Worm (Caenorhabditis elegans): Measurements from ENCODE around the gene pepm-1.

Gene pepm-1

DNA sequence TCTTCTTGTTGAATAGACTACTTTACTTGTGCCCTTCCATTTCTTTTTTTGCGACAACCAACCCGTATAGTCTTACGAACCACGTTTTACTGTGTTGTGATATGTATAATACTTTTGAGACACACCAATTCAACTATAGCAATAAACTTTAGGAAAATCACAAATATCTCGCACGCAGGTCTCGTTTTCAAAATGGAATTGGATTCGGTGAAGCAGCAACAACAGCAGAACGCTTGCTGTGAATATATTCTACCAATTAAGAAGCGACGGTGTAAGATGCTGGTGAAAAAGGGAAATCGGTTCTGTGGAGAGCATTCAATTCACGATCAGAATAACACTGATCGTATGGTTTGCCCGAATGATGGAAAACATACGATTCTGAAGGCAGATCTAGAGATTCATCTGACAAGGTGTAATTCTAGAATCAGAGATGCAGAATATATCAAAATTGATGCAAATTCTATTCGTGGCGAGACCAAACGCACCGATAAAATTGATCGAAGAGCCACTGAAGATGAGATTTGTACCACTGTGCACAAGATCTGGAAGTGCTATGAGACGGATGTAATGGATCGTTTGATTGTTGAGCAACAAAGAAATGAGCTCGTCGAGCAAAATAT, 25.5 kb downstream of the pepm-1 start, which contains the start of gene Y49A3A.3 (continued):
- TF ChIP-seq T07F8.4 (tag; optimal IDR thresholded peaks at IDR 0.05) (no peak), atf-7 (tag; optimal IDR thresholded peaks at IDR 0.05) (peak; percentile 84), xnd-1 (tag; optimal IDR thresholded peaks at IDR 0.05) (no peak), ztf-18 (tag; optimal IDR thresholded peaks at IDR 0.05) (peak; percentile 52), snpc-3.4 (tag; optimal IDR thresholded peaks at IDR 0.05) (no peak), let-607 (tag; optimal IDR thresholded peaks at IDR 0.05) (peak; percentile 61 to 71), ztf-26 (tag; optimal IDR thresholded peaks at IDR 0.05) (peak; percentile 72), mes-4 (tag; optimal IDR thresholded peaks at IDR 0.05) (no peak), tlf-1 (GFP tag; optimal IDR thresholded peaks at IDR 0.05) (peak; percentile 87), dox-1 (GFP tag; IDR thresholded peaks at IDR 0.05) (peak; percentile 34; the same call in 1 of the 2 replicates), F39B2.1 (GFP tag; IDR thresholded peaks at IDR 0.05) (peak; percentile 68; the same call in 1 of the 2 replicates), D2030.7 (GFP tag; IDR thresholded peaks at IDR 0.05) (no peak)

DNA sequence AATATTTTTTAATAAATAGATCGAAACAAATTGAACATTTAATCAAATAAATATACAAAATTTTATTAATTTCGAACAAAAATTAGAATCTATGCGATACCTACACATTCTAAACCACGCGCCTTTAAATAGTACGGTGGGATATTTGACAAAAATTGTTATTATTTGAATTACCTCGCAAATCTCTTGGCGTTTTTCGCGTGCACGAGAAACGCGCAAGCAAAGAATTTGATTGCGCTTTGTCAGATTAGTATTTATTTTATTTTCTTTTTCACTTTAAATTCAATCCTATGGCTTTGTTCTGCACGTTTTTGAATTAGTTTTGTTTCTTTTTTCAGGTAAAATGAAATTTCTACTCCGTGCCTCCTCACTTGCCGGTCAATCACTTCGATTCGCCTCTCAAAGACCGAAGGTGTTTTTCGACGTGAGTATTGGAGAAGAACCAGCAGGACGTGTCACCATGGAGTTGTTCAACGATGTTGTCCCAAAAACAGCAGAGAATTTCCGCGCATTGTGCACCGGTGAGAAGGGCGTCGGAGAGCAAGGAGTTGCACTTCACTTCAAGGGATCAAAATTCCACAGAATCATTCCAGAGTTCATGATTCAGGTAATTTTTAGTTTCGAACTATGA, 26.9 kb downstream of the pepm-1 start, which contains the start of gene cyn-1:
Gene cyn-1, plus strand, starts transcription at position 339 of the 631 bp plus-strand sequence.
- no peak for TF ChIP-seq akir-1 (GFP tag; optimal IDR thresholded peaks at IDR 0.05)
- TF ChIP-seq B0261.1 (tag; optimal IDR thresholded peaks at IDR 0.05): no peak
- TF ChIP-seq ztf-3 (GFP tag; optimal IDR thresholded peaks at IDR 0.05): no peak
- TF ChIP-seq rcor-1 (GFP tag; IDR thresholded peaks at IDR 0.05): peak; percentile 53
- peak; percentile 61 to 96 (median 74) for TF ChIP-seq lin-35 (GFP tag; optimal IDR thresholded peaks at IDR 0.05)
- TF ChIP-seq ceh-27 (GFP tag; optimal IDR thresholded peaks at IDR 0.05): no peak
- TF ChIP-seq let-526 (GFP tag; IDR thresholded peaks at IDR 0.05): no peak
- TF ChIP-seq F33H1.4 (GFP tag; IDR thresholded peaks at IDR 0.05): 0 out of 2 replicates have a peak, but pooled peaks have one; percentile 52
- TF ChIP-seq bed-1 (GFP tag; IDR thresholded peaks at IDR 0.05): no peak
- no peak for TF ChIP-seq gei-17 (GFP tag; optimal IDR thresholded peaks at IDR 0.05)
- TF ChIP-seq rec-8 (tag; optimal IDR thresholded peaks at IDR 0.05): no peak
- TF ChIP-seq F37B4.10 (GFP tag; IDR thresholded peaks at IDR 0.05): no peak
- peak; percentile 65 for TF ChIP-seq lsl-1 (GFP tag; optimal IDR thresholded peaks at IDR 0.05)
- TF ChIP-seq ztf-25 (GFP tag; IDR thresholded peaks at IDR 0.05): no peak
- no peak for TF ChIP-seq athp-1 (tag; optimal IDR thresholded peaks at IDR 0.05)
- TF ChIP-seq ztf-18 (tag; optimal IDR thresholded peaks at IDR 0.05): peak; percentile 96
- peak; percentile 81 for TF ChIP-seq efl-1 (GFP tag; optimal IDR thresholded peaks at IDR 0.05)
- peak; percentile 45 for TF ChIP-seq xnd-1 (tag; optimal IDR thresholded peaks at IDR 0.05)
- TF ChIP-seq hmg-20 (GFP tag; IDR thresholded peaks at IDR 0.05): no peak
- TF ChIP-seq nhr-80 (tag; optimal IDR thresholded peaks at IDR 0.05): no peak
- TF ChIP-seq let-607 (tag; optimal IDR thresholded peaks at IDR 0.05): peak in 1 of 2 experiments; percentile 44
- peak; percentile 15 for TF ChIP-seq F22D6.2 (tag; optimal IDR thresholded peaks at IDR 0.05)
- TF ChIP-seq Y53G8AR.9 (GFP tag; conservative IDR thresholded peaks at IDR 0.05): peak; percentile 91
- peak; percentile 82 for TF ChIP-seq B0336.3 (GFP tag; IDR thresholded peaks at IDR 0.05)
- TF ChIP-seq nfya-1 (tag; optimal IDR thresholded peaks at IDR 0.05; ENCODE audit: borderline replicate concordance, insufficient read depth): no peak
- peak; percentile 51 for TF ChIP-seq madf-10 (tag; optimal IDR thresholded peaks at IDR 0.05)
- TF ChIP-seq ceh-100 (GFP tag; IDR thresholded peaks at IDR 0.05): peak; percentile 75
- no peak for TF ChIP-seq chd-7 (tag; optimal IDR thresholded peaks at IDR 0.05)
- no peak for TF ChIP-seq bed-2 (GFP tag; IDR thresholded peaks at IDR 0.05)
- peak; percentile 43 for TF ChIP-seq snpc-1.1 (tag; optimal IDR thresholded peaks at IDR 0.05; ENCODE audit: insufficient read depth)
- TF ChIP-seq ama-1 (optimal IDR thresholded peaks at IDR 0.05): peak; percentile 20
- no peak for TF ChIP-seq ama-1 (GFP tag; optimal IDR thresholded peaks at IDR 0.05)
- peak; percentile 25; the same call in 1 of the 2 replicates for TF ChIP-seq pbrm-1 (GFP tag; IDR thresholded peaks at IDR 0.05)
- TF ChIP-seq F55B11.4 (tag; optimal IDR thresholded peaks at IDR 0.05; ENCODE audit: borderline replicate concordance, insufficient read depth): no peak
- TF ChIP-seq snpc-3.4 (tag; optimal IDR thresholded peaks at IDR 0.05): peak; percentile 71
- TF ChIP-seq aptf-2 (GFP tag; conservative IDR thresholded peaks at IDR 0.05): no peak
- TF ChIP-seq nfyb-1 (GFP tag; IDR thresholded peaks at IDR 0.05): peak; percentile 70
